Fruit fly (Drosophila melanogaster): ENCODE results near the gene CG9636.
A peak's percentile ranks its signal among the peaks of the same experiment; 100 is the strongest.

CG9636 gene

dm6 chr3R:8206628-8207275, 36.8 kb downstream of the CG9636 start (continued):
- TF ChIP-seq amos (GFP tag; IDR thresholded peaks at IDR 0.05; ENCODE audit: partially characterized antibody) (no peak), CG8089 (GFP tag; optimal IDR thresholded peaks at IDR 0.05) (no peak), CG12219 (GFP tag; optimal IDR thresholded peaks at IDR 0.05) (peak; percentile 18), bcd (GFP tag; optimal IDR thresholded peaks at IDR 0.05) (peak; percentile 47), fd3F (GFP tag; optimal IDR thresholded peaks at IDR 0.05) (peak; percentile 45), Spps (tag; optimal IDR thresholded peaks at IDR 0.05) (peak; percentile 2), lov (optimal IDR thresholded peaks at IDR 0.05) (no peak), lov (GFP tag; IDR thresholded peaks at IDR 0.05) (no peak), hkb (optimal IDR thresholded peaks at IDR 0.05) (no peak), hkb (GFP tag; IDR thresholded peaks at IDR 0.05) (peak; percentile 41; the same call in 1 of the 2 replicates), bab2 (GFP tag; optimal IDR thresholded peaks at IDR 0.05) (peak; percentile 17), CoRest (tag; optimal IDR thresholded peaks at IDR 0.05) (peak; percentile 77), CG17385 (GFP tag; optimal IDR thresholded peaks at IDR 0.05) (peak; percentile 39), lmd (GFP tag; IDR thresholded peaks at IDR 0.05) (peak; percentile 62), CG9797 (GFP tag; optimal IDR thresholded peaks at IDR 0.05) (no peak), CG17829 (tag; optimal IDR thresholded peaks at IDR 0.05) (peak; percentile 50), Dbx (GFP tag; IDR thresholded peaks at IDR 0.05) (0 out of 3 replicates have a peak, but pooled peaks have one; percentile 27), CG15269 (tag; optimal IDR thresholded peaks at IDR 0.05) (peak; percentile 73), CG10267 (tag; optimal IDR thresholded peaks at IDR 0.05) (peak; percentile 24), Antp (GFP tag; optimal IDR thresholded peaks at IDR 0.05) (no peak), Sry-β (GFP tag; optimal IDR thresholded peaks at IDR 0.05) (no peak), CG34224 (GFP tag; IDR thresholded peaks at IDR 0.05; ENCODE audit: partially characterized antibody) (no peak), CG3726 (GFP tag; IDR thresholded peaks at IDR 0.05) (no peak), sima (GFP tag; optimal IDR thresholded peaks at IDR 0.05) (no peak), Rfx (GFP tag; IDR thresholded peaks at IDR 0.05) (peak; percentile 56), pros (GFP tag; optimal IDR thresholded peaks at IDR 0.05) (no peak), CG9932 (GFP tag; IDR thresholded peaks at IDR 0.05) (peak; percentile 42), pan (optimal IDR thresholded peaks at IDR 0.05) (no peak), pan (GFP tag; optimal IDR thresholded peaks at IDR 0.05 in 1 of 2, IDR thresholded peaks at IDR 0.05 in 1 of 2) (peak in 1 of 2 experiments; percentile 28), CG30020 (tag; optimal IDR thresholded peaks at IDR 0.05) (no peak), dysf (GFP tag; IDR thresholded peaks at IDR 0.05) (peak; percentile 79), lab (GFP tag; optimal IDR thresholded peaks at IDR 0.05) (peak; percentile 66), oc (tag; optimal IDR thresholded peaks at IDR 0.05) (no peak), chinmo (GFP tag; IDR thresholded peaks at IDR 0.05; ENCODE audit: partially characterized antibody) (no peak), CG7839 (tag; optimal IDR thresholded peaks at IDR 0.05) (peak; percentile 80), CG2875 (GFP tag; optimal IDR thresholded peaks at IDR 0.05) (peak; percentile 41), CG2199 (GFP tag; IDR thresholded peaks at IDR 0.05) (0 out of 3 replicates have a peak, but pooled peaks have one; percentile 8), abd-A (tag; optimal IDR thresholded peaks at IDR 0.05) (no peak), Awh (GFP tag; IDR thresholded peaks at IDR 0.05) (0 out of 2 replicates have a peak, but pooled peaks have one; percentile 34), wor (GFP tag; IDR thresholded peaks at IDR 0.05) (0 out of 2 replicates have a peak, but pooled peaks have one; percentile 39), Sox100B (GFP tag; optimal IDR thresholded peaks at IDR 0.05) (peak; percentile 47), HmgZ (tag; optimal IDR thresholded peaks at IDR 0.05) (peak; percentile 22), CG32532 (GFP tag; IDR thresholded peaks at IDR 0.05) (peak; percentile 26; the same call in 1 of the 2 replicates), ERR (GFP tag; optimal IDR thresholded peaks at IDR 0.05) (no peak), vvl (GFP tag; IDR thresholded peaks at IDR 0.05) (peak; percentile 16; the same call in 1 of the 2 replicates), CG12744 (GFP tag; optimal IDR thresholded peaks at IDR 0.05) (peak; percentile 25), ATbp (GFP tag; optimal IDR thresholded peaks at IDR 0.05) (peak; percentile 1), ab (GFP tag; optimal IDR thresholded peaks at IDR 0.05) (no peak), CG7372 (GFP tag; IDR thresholded peaks at IDR 0.05) (no peak), Lpt (GFP tag; optimal IDR thresholded peaks at IDR 0.05) (no peak)

All from whole organism, embryonic.